Fruit fly (Drosophila melanogaster) whole organism, embryonic: ENCODE results near the gene ATPsynB.

Experiments
- CG10147 ChIP-seq: fragments of 200-800 bp; sonication (Bioruptor generic); optimal IDR thresholded peaks from 2 replicates; lab custom pipeline; 2019; ENCODE audit warnings: missing biosample characterization, mild to moderate bottlenecking, missing genetic modification characterization, moderate library complexity
- CG11093 ChIP-seq: fragments of 200-800 bp; sonication (Bioruptor generic); IDR thresholded peaks from 3 replicates; pipeline ENCODE4 v1.3.6; 2022; ENCODE audit warnings: missing biosample characterization, missing genetic modification characterization
- CG13123 ChIP-seq: fragments of 200-800 bp; sonication (Bioruptor generic); optimal IDR thresholded peaks from 2 replicates; lab custom pipeline; 2016; ENCODE audit warnings: missing biosample characterization, missing genetic modification characterization
- CG15601 ChIP-seq: fragments of 200-800 bp; sonication (Bioruptor generic); optimal IDR thresholded peaks from 3 replicates; lab custom pipeline; 2019; ENCODE audit warnings: missing biosample characterization, mild to moderate bottlenecking, missing genetic modification characterization, moderate library complexity
- CG17359 ChIP-seq: fragments of 200-800 bp; sonication (Bioruptor generic); optimal IDR thresholded peaks from 3 replicates; lab custom pipeline; 2018; ENCODE audit warnings: missing biosample characterization, mild to moderate bottlenecking, missing genetic modification characterization, moderate library complexity
- CG1832 ChIP-seq: fragments of 200-800 bp; sonication (Bioruptor generic); optimal IDR thresholded peaks from 2 replicates; lab custom pipeline; 2017; ENCODE audit warnings: missing biosample characterization, mild to moderate bottlenecking, missing genetic modification characterization, inconsistent platforms
- CG3847 ChIP-seq: fragments of 200-800 bp; sonication (Bioruptor generic); IDR thresholded peaks from 2 replicates; pipeline ENCODE4 v1.3.6; 2022; ENCODE audit warnings: missing biosample characterization, missing genetic modification characterization
- CG6272 ChIP-seq: fragments of 200-800 bp; sonication (Bioruptor generic); IDR thresholded peaks from 2 replicates; pipeline ENCODE4 v1.3.6; 2022; ENCODE audit warnings: missing biosample characterization, missing genetic modification characterization
- CG6854 ChIP-seq: fragments of 200-800 bp; sonication (Bioruptor generic); optimal IDR thresholded peaks from 3 replicates; lab custom pipeline; 2017; ENCODE audit warnings: missing biosample characterization, mild to moderate bottlenecking, missing genetic modification characterization
- CG7556 ChIP-seq: fragments of 200-800 bp; sonication (Bioruptor generic); optimal IDR thresholded peaks from 2 replicates; lab custom pipeline; 2017; ENCODE audit warnings: missing biosample characterization, mild to moderate bottlenecking, missing genetic modification characterization
- CG8281 ChIP-seq: fragments of 200-800 bp; sonication (Bioruptor generic); optimal IDR thresholded peaks from 2 replicates; lab custom pipeline; 2018; ENCODE audit warnings: missing biosample characterization, mild to moderate bottlenecking, missing genetic modification characterization, moderate library complexity
- CG8478 ChIP-seq: fragments of >200 bp; optimal IDR thresholded peaks from 2 replicates; lab custom pipeline; 2018
- CG9609 ChIP-seq: fragments of 200-800 bp; sonication (Bioruptor generic); optimal IDR thresholded peaks from 3 replicates; lab custom pipeline; 2016; ENCODE audit warnings: missing biosample characterization, missing genetic modification characterization
- Dref ChIP-seq: fragments of 200-800 bp; sonication (Bioruptor generic); IDR thresholded peaks from 2 replicates; pipeline ENCODE4 v1.3.6; 2022; ENCODE audit warnings: missing biosample characterization, missing genetic modification characterization
- Fer1 ChIP-seq: fragments of 200-800 bp; sonication (Bioruptor generic); optimal IDR thresholded peaks from 2 replicates; lab custom pipeline; 2017; ENCODE audit warnings: missing biosample characterization, mild to moderate bottlenecking, missing genetic modification characterization
- Fer2 ChIP-seq: fragments of 200-800 bp; sonication (Bioruptor generic); optimal IDR thresholded peaks from 2 replicates; lab custom pipeline; 2018; ENCODE audit warnings: missing biosample characterization, mild to moderate bottlenecking, missing genetic modification characterization, moderate library complexity
- HLH4C ChIP-seq: fragments of 200-800 bp; sonication (Bioruptor generic); IDR thresholded peaks from 3 replicates; pipeline ENCODE4 v1.3.6; 2022; ENCODE audit warnings: missing biosample characterization, missing genetic modification characterization; ENCODE audit not compliant: partially characterized antibody
- Hr51 ChIP-seq, 2 experiments: fragments of 200-800 bp; sonication (Bioruptor generic); optimal IDR thresholded peaks; 2 replicates in 1 of 2; 3 replicates in 1 of 2; lab custom pipeline; 2016 to 2018; ENCODE audit warnings: missing biosample characterization in 2 of 2, missing genetic modification characterization in 2 of 2, mild to moderate bottlenecking in 1 of 2, moderate library complexity in 1 of 2
- Lim3 ChIP-seq: fragments of 200-800 bp; sonication (Bioruptor generic); IDR thresholded peaks from 2 replicates; pipeline ENCODE4 v1.3.6; 2022; ENCODE audit warnings: missing biosample characterization, missing genetic modification characterization
- Meics ChIP-seq: fragments of 200-800 bp; sonication (Bioruptor generic); optimal IDR thresholded peaks from 2 replicates; lab custom pipeline; 2017; ENCODE audit warnings: missing biosample characterization, mild to moderate bottlenecking, missing genetic modification characterization
- Pdp1 ChIP-seq, 2 experiments: fragments of 200-800 bp; sonication (Bioruptor generic); optimal IDR thresholded peaks; 3 replicates each; lab custom pipeline; 2016; ENCODE audit warnings: missing biosample characterization in 2 of 2, missing genetic modification characterization in 2 of 2, mild to moderate bottlenecking in 1 of 2, moderate library complexity in 1 of 2
- Ravus ChIP-seq: fragments of 200-800 bp; sonication (Bioruptor generic); IDR thresholded peaks from 2 replicates; pipeline ENCODE4 v1.3.6; 2022; ENCODE audit warnings: missing biosample characterization, missing genetic modification characterization
- YL-1 ChIP-seq: fragments of 200-800 bp; sonication (Bioruptor generic); optimal IDR thresholded peaks from 3 replicates; lab custom pipeline; 2017; ENCODE audit warnings: missing biosample characterization, mild to moderate bottlenecking, missing genetic modification characterization
- ac ChIP-seq: fragments of 200-800 bp; sonication (Bioruptor generic); optimal IDR thresholded peaks from 3 replicates; lab custom pipeline; 2017; ENCODE audit warnings: missing biosample characterization, mild to moderate bottlenecking, missing genetic modification characterization
- aop ChIP-seq: fragments of 200-800 bp; sonication (Bioruptor generic); IDR thresholded peaks from 2 replicates; pipeline ENCODE4 v1.3.6; 2022; ENCODE audit warnings: missing biosample characterization, missing genetic modification characterization
- ara ChIP-seq: fragments of 200-800 bp; sonication (Bioruptor generic); IDR thresholded peaks from 2 replicates; pipeline ENCODE4 v1.3.6; 2022; ENCODE audit warnings: missing biosample characterization, missing genetic modification characterization
- chn ChIP-seq: fragments of 200-800 bp; sonication (Bioruptor generic); optimal IDR thresholded peaks from 2 replicates; lab custom pipeline; 2016; ENCODE audit warnings: missing biosample characterization, missing genetic modification characterization
- disco-r ChIP-seq: fragments of 200-800 bp; sonication (Bioruptor generic); optimal IDR thresholded peaks from 2 replicates; lab custom pipeline; 2016; ENCODE audit warnings: missing biosample characterization, missing genetic modification characterization
- dmrt11E ChIP-seq: fragments of 200-800 bp; sonication (Bioruptor generic); optimal IDR thresholded peaks from 3 replicates; lab custom pipeline; 2018; ENCODE audit warnings: missing biosample characterization, mild to moderate bottlenecking, missing genetic modification characterization, moderate library complexity
- h ChIP-seq: fragments of >200 bp; optimal IDR thresholded peaks from 2 replicates; lab custom pipeline; 2017
- her ChIP-seq: fragments of 200-800 bp; sonication (Bioruptor generic); optimal IDR thresholded peaks from 2 replicates; lab custom pipeline; 2016; ENCODE audit warnings: missing biosample characterization, missing genetic modification characterization
- hkb ChIP-seq, 2 experiments: fragments of 200-800 bp in 1 of 2; fragments of >200 bp in 1 of 2; sonication (Bioruptor generic) in 1 of 2; IDR thresholded peaks in 1 of 2; optimal IDR thresholded peaks in 1 of 2; 2 replicates each; pipeline versions ENCODE4 v1.3.6 to Lab custom; 2017 to 2022; ENCODE audit warnings: missing biosample characterization in 1 of 2, missing genetic modification characterization in 1 of 2
- hth ChIP-seq: fragments of >200 bp; optimal IDR thresholded peaks from 2 replicates; lab custom pipeline; 2017; ENCODE audit warnings: inconsistent platforms
- klu ChIP-seq: fragments of 200-800 bp; sonication (Bioruptor generic); IDR thresholded peaks from 2 replicates; pipeline ENCODE4 v1.3.6; 2022; ENCODE audit warnings: missing biosample characterization, missing genetic modification characterization
- lmd ChIP-seq: fragments of 200-800 bp; sonication (Bioruptor generic); IDR thresholded peaks from 2 replicates; pipeline ENCODE4 v1.3.6; 2022; ENCODE audit warnings: missing biosample characterization, missing genetic modification characterization
- lola ChIP-seq, 3 experiments: fragments of >200 bp in 2 of 3; fragments of 200-800 bp in 1 of 3; sonication (Bioruptor generic) in 1 of 3; optimal IDR thresholded peaks; 2 replicates each; lab custom pipeline; 2017 to 2019; ENCODE audit warnings: missing biosample characterization in 3 of 3, missing genetic modification characterization in 3 of 3, mild to moderate bottlenecking in 1 of 3, moderate library complexity in 1 of 3
- mirr ChIP-seq: fragments of 200-800 bp; sonication (Bioruptor generic); optimal IDR thresholded peaks from 3 replicates; lab custom pipeline; 2018; ENCODE audit warnings: missing biosample characterization, mild to moderate bottlenecking, missing genetic modification characterization
- odd ChIP-seq: fragments of 200-800 bp; sonication (Bioruptor generic); optimal IDR thresholded peaks from 2 replicates; lab custom pipeline; 2017; ENCODE audit warnings: missing biosample characterization, mild to moderate bottlenecking, missing genetic modification characterization
- onecut ChIP-seq: fragments of 200-800 bp; sonication (Bioruptor generic); IDR thresholded peaks from 2 replicates; pipeline ENCODE4 v1.3.6; 2022; ENCODE audit warnings: missing biosample characterization, missing genetic modification characterization
- p53 ChIP-seq: fragments of 200-800 bp; sonication (Bioruptor generic); optimal IDR thresholded peaks from 2 replicates; lab custom pipeline; 2016; ENCODE audit warnings: missing biosample characterization, missing genetic modification characterization
- pan ChIP-seq, 4 experiments: fragments of >200 bp in 3 of 4; fragments of 200-800 bp in 1 of 4; sonication (Bioruptor generic) in 1 of 4; optimal IDR thresholded peaks in 3 of 4; IDR thresholded peaks in 1 of 4; 2 replicates each; pipeline versions ENCODE4 v1.3.6 to Lab custom; 2017 to 2022; ENCODE audit warnings: missing biosample characterization in 2 of 4, missing genetic modification characterization in 2 of 4, mixed read lengths in 1 of 4
- pb ChIP-seq: fragments of 200-800 bp; sonication (Bioruptor generic); optimal IDR thresholded peaks from 3 replicates; lab custom pipeline; 2016; ENCODE audit warnings: missing biosample characterization, missing genetic modification characterization
- phol ChIP-seq: fragments of 200-800 bp; sonication (Bioruptor generic); optimal IDR thresholded peaks from 3 replicates; lab custom pipeline; 2018; ENCODE audit warnings: missing biosample characterization, mild to moderate bottlenecking, missing genetic modification characterization, moderate library complexity
- ranshi ChIP-seq: fragments of 200-800 bp; sonication (Bioruptor generic); IDR thresholded peaks from 2 replicates; pipeline ENCODE4 v1.3.6; 2022; ENCODE audit warnings: missing biosample characterization, missing genetic modification characterization
- rib ChIP-seq: fragments of 200-800 bp; sonication (Bioruptor generic); IDR thresholded peaks from 2 replicates; pipeline ENCODE4 v1.3.6; 2022; ENCODE audit warnings: missing biosample characterization, missing genetic modification characterization
- run ChIP-seq: fragments of 200-800 bp; sonication (Bioruptor generic); optimal IDR thresholded peaks from 3 replicates; lab custom pipeline; 2018; ENCODE audit warnings: missing biosample characterization, mild to moderate bottlenecking, missing genetic modification characterization
- sc ChIP-seq, 3 experiments: fragments of >200 bp in 2 of 3; fragments of 200-800 bp in 1 of 3; sonication (Bioruptor generic) in 1 of 3; optimal IDR thresholded peaks; 2 replicates in 2 of 3; 3 replicates in 1 of 3; lab custom pipeline; 2017; ENCODE audit warnings: mild to moderate bottlenecking in 1 of 3, missing biosample characterization in 1 of 3, missing genetic modification characterization in 1 of 3, missing genetic modification reagents in 1 of 3
- ttk ChIP-seq: fragments of 200-800 bp; sonication (Bioruptor generic); IDR thresholded peaks from 2 replicates; pipeline ENCODE4 v2.1.2; 2022; ENCODE audit warnings: missing biosample characterization, missing genetic modification characterization
- twi ChIP-seq: fragments of 200-800 bp; optimal IDR thresholded peaks from 2 replicates; lab custom pipeline; 2019; ENCODE audit warnings: missing biosample characterization, mild to moderate bottlenecking, missing genetic modification characterization, moderate library complexity
- zen2 ChIP-seq: fragments of 200-800 bp; sonication (Bioruptor generic); IDR thresholded peaks from 3 replicates; pipeline ENCODE4 v1.3.6; 2022; ENCODE audit warnings: missing biosample characterization, missing genetic modification characterization; ENCODE audit not compliant: partially characterized antibody
- zf30C ChIP-seq: fragments of 200-800 bp; sonication (Bioruptor generic); optimal IDR thresholded peaks from 3 replicates; lab custom pipeline; 2018; ENCODE audit warnings: missing biosample characterization, mild to moderate bottlenecking, missing genetic modification characterization

Gene ATPsynB

DNA sequence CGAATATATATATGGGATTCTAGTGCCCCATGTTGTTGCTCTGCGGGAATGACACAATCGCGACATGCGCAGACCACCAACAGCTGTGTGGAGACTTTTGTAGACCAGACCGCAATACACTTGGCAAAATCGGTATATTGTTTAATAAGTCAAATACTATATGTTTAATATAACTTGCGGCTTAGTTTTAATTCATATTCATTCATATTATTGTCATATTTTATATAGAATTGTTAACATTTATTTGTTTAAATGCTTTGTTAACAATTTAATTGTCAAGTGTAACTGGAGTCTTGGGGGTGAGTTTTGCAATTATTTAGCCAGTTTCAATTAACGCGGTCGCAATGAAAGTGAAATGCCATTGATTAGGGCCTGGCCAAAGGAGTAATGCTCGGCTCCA is 9.8 kb downstream of the ATPsynB start (continued):
- TF ChIP-seq CG11093 (GFP tag; lab: Robert Waterston, UW): no peak
- no peak for TF ChIP-seq h (lab: Kevin White, UChicago)
- TF ChIP-seq odd (GFP tag; lab: Kevin White, UChicago): no peak
- no peak for TF ChIP-seq CG1832
- no peak for TF ChIP-seq sc (optimal IDR thresholded peaks at IDR 0.05; lab: Kevin White, UChicago)
- TF ChIP-seq sc (GFP tag; optimal IDR thresholded peaks at IDR 0.05; lab: Kevin White, UChicago): no peak
- no peak for TF ChIP-seq HLH4C (GFP tag; lab: Robert Waterston, UW)
- TF ChIP-seq onecut: no peak
- no peak for TF ChIP-seq Fer2 (tag; lab: Kevin White, UChicago)
- no peak for TF ChIP-seq CG6272 (GFP tag; lab: Robert Waterston, UW)
- no peak for TF ChIP-seq run (tag; lab: Kevin White, UChicago)
- no peak for TF ChIP-seq disco-r
- no peak for TF ChIP-seq Ravus (GFP tag; lab: Robert Waterston, UW)
- no peak for TF ChIP-seq Dref (GFP tag; lab: Robert Waterston, UW)
- no peak for TF ChIP-seq Pdp1 (GFP tag; optimal IDR thresholded peaks at IDR 0.05; lab: Kevin White, UChicago)
- TF ChIP-seq CG8478 (lab: Kevin White, UChicago): no peak
- no peak for TF ChIP-seq ara (GFP tag; lab: Robert Waterston, UW)
- TF ChIP-seq CG8281 (tag; lab: Kevin White, UChicago): no peak
- no peak for TF ChIP-seq Meics (GFP tag; lab: Kevin White, UChicago)
- no peak for TF ChIP-seq zf30C (GFP tag; lab: Kevin White, UChicago)
- TF ChIP-seq pb (GFP tag; lab: Kevin White, UChicago): no peak
- TF ChIP-seq CG15601: no peak
- no peak for TF ChIP-seq aop (GFP tag; lab: Robert Waterston, UW)
- no peak for TF ChIP-seq chn (GFP tag; lab: Kevin White, UChicago)
- no peak for TF ChIP-seq dmrt11E
- TF ChIP-seq hkb (optimal IDR thresholded peaks at IDR 0.05; lab: Kevin White, UChicago): no peak
- peak; percentile 36; the same call in 1 of the 2 replicates for TF ChIP-seq hkb (GFP tag; IDR thresholded peaks at IDR 0.05; lab: Robert Waterston, UW)
- no peak for TF ChIP-seq pan (optimal IDR thresholded peaks at IDR 0.05; lab: Kevin White, UChicago)
- TF ChIP-seq pan (GFP tag; optimal IDR thresholded peaks at IDR 0.05 in 1 of 2, IDR thresholded peaks at IDR 0.05 in 1 of 2): no peak
- no peak for TF ChIP-seq klu (GFP tag; lab: Robert Waterston, UW)
- peak; percentile 28 for TF ChIP-seq CG17359
- TF ChIP-seq lmd (GFP tag; lab: Robert Waterston, UW): peak; percentile 14; the same call in 1 of the 2 replicates
- peak; percentile 60 for TF ChIP-seq CG7556 (GFP tag; lab: Kevin White, UChicago)
- TF ChIP-seq mirr: no peak
- no peak for TF ChIP-seq p53 (GFP tag; lab: Kevin White, UChicago)
- no peak for TF ChIP-seq ac
- TF ChIP-seq twi (tag; lab: Kevin White, UChicago): no peak
- TF ChIP-seq ttk (GFP tag; lab: Robert Waterston, UW): peak; percentile 20; the same call in 1 of the 2 replicates
- no peak for TF ChIP-seq YL-1 (GFP tag; lab: Kevin White, UChicago)
- no peak for TF ChIP-seq CG10147 (GFP tag; lab: Kevin White, UChicago)
- no peak for TF ChIP-seq Hr51 (GFP tag; optimal IDR thresholded peaks at IDR 0.05; lab: Kevin White, UChicago)
- no peak for TF ChIP-seq CG13123 (GFP tag; lab: Kevin White, UChicago)
- TF ChIP-seq rib (GFP tag; lab: Robert Waterston, UW): no peak
- no peak for TF ChIP-seq ranshi (GFP tag; lab: Robert Waterston, UW)
- TF ChIP-seq zen2 (GFP tag; lab: Robert Waterston, UW): no peak
- TF ChIP-seq CG3847 (GFP tag; lab: Robert Waterston, UW): no peak
- TF ChIP-seq Fer1 (GFP tag; lab: Kevin White, UChicago): peak; percentile 25
- no peak for TF ChIP-seq hth (lab: Kevin White, UChicago)
- no peak for TF ChIP-seq CG6854
- TF ChIP-seq her: no peak
- no peak for TF ChIP-seq lola (GFP tag; optimal IDR thresholded peaks at IDR 0.05; lab: Kevin White, UChicago)
- peak; percentile 15 for TF ChIP-seq phol (tag; lab: Kevin White, UChicago)
- no peak for TF ChIP-seq Lim3
- TF ChIP-seq CG9609 (GFP tag; lab: Kevin White, UChicago): no peak
